Worm (Caenorhabditis elegans) whole organism, early embryonic: ENCODE data around the gene dyf-2.

ENCODE experiments used
- B0310.2 ChIP-seq: sonication (generic microtip); optimal IDR thresholded peaks from 2 replicates; lab custom pipeline; 2016; ENCODE audit warnings: mild to moderate bottlenecking, missing genetic modification characterization, missing compliant biosample characterization
- F13C5.2 ChIP-seq: sonication (generic microtip); optimal IDR thresholded peaks from 2 replicates; lab custom pipeline; 2017; ENCODE audit warnings: mild to moderate bottlenecking, missing genetic modification characterization, inconsistent platforms, missing compliant biosample characterization
- aly-1 ChIP-seq: sonication (generic microtip); optimal IDR thresholded peaks from 2 replicates; lab custom pipeline; 2016; ENCODE audit warnings: missing genetic modification characterization, missing compliant biosample characterization
- ama-1 ChIP-seq: fragments of 150-350 bp; optimal IDR thresholded peaks from 2 replicates; lab custom pipeline; 2014
- ceh-13 ChIP-seq: fragments of 200-800 bp; sonication (Bioruptor generic); optimal IDR thresholded peaks from 2 replicates; lab custom pipeline; 2018; ENCODE audit warnings: mild to moderate bottlenecking, missing genetic modification characterization, missing compliant biosample characterization
- ceh-36 ChIP-seq: sonication (generic microtip); optimal IDR thresholded peaks from 2 replicates; lab custom pipeline; 2016; ENCODE audit warnings: missing genetic modification characterization, inconsistent platforms, missing compliant biosample characterization
- ets-7 ChIP-seq: sonication (generic microtip); optimal IDR thresholded peaks from 2 replicates; lab custom pipeline; 2016; ENCODE audit warnings: missing genotype, missing genetic modification characterization, missing compliant biosample characterization
- flt-1 ChIP-seq: fragments of 200-800 bp; sonication (Bioruptor generic); IDR thresholded peaks from 2 replicates; pipeline ENCODE4 v1.3.6; 2022; ENCODE audit warnings: missing genetic modification characterization, missing compliant biosample characterization
- hmbx-1 ChIP-seq: sonication (generic microtip); optimal IDR thresholded peaks from 2 replicates; lab custom pipeline; 2016; ENCODE audit warnings: mild to moderate bottlenecking, missing genetic modification characterization, missing compliant biosample characterization
- hmg-4 ChIP-seq: fragments of 200-800 bp; sonication (Bioruptor generic); optimal IDR thresholded peaks from 2 replicates; lab custom pipeline; 2018; ENCODE audit warnings: mild to moderate bottlenecking, missing genetic modification characterization, missing compliant biosample characterization
- hnd-1 ChIP-seq: sonication (generic microtip); optimal IDR thresholded peaks from 2 replicates; lab custom pipeline; 2016; ENCODE audit warnings: missing genetic modification characterization, missing compliant biosample characterization
- pes-1 ChIP-seq: fragments of 200-800 bp; sonication (Bioruptor generic); IDR thresholded peaks from 2 replicates; pipeline ENCODE4 v1.3.6; 2022; ENCODE audit warnings: missing genetic modification reagents, missing genetic modification characterization, missing compliant biosample characterization
- scrt-1 ChIP-seq: fragments of 200-800 bp; sonication (Bioruptor generic); IDR thresholded peaks from 2 replicates; pipeline ENCODE4 v1.3.6; 2022; ENCODE audit warnings: missing genetic modification characterization, missing compliant biosample characterization
- sea-1 ChIP-seq: fragments of 200-800 bp; sonication (Bioruptor generic); conservative IDR thresholded peaks from 2 replicates; pipeline ENCODE4 v1.3.6; 2022; ENCODE audit warnings: missing genetic modification characterization, missing compliant biosample characterization
- tbx-11 ChIP-seq: fragments of 200-800 bp; sonication (Bioruptor generic); IDR thresholded peaks from 2 replicates; pipeline ENCODE4 v1.3.6; 2022; ENCODE audit warnings: missing genetic modification characterization, missing compliant biosample characterization
- tbx-37 ChIP-seq: fragments of 200-800 bp; sonication (Bioruptor generic); conservative IDR thresholded peaks from 2 replicates; pipeline ENCODE4 v1.3.6; 2022; ENCODE audit warnings: missing genetic modification reagents, missing genetic modification characterization, missing compliant biosample characterization
- tra-4 ChIP-seq: sonication (generic microtip); optimal IDR thresholded peaks from 2 replicates; lab custom pipeline; 2017; ENCODE audit warnings: missing genetic modification characterization, missing compliant biosample characterization

The dyf-2 gene

ce11 chrIII:13630708-13631107, 55.5 kb downstream of the dyf-2 start, which contains the start of gene arrd-17:
Gene arrd-17, minus strand, starts transcription at chrIII:13630808.
- TF ChIP-seq tbx-11 (GFP tag; lab: Robert Waterston, UW) (no peak), flt-1 (GFP tag; lab: Robert Waterston, UW) (no peak), ets-7 (tag; lab: Kevin White, UChicago) (no peak), B0310.2 (tag; lab: Kevin White, UChicago) (no peak), F13C5.2 (tag; lab: Kevin White, UChicago) (no peak), hmbx-1 (tag; lab: Kevin White, UChicago) (no peak), hnd-1 (tag; lab: Kevin White, UChicago) (no peak), sea-1 (no peak), aly-1 (tag; lab: Kevin White, UChicago) (no peak), pes-1 (GFP tag; lab: Robert Waterston, UW) (no peak), tra-4 (tag; lab: Kevin White, UChicago) (no peak), ama-1 (no peak), ceh-36 (tag; lab: Kevin White, UChicago) (no peak), tbx-37 (GFP tag; lab: Robert Waterston, UW) (no peak), hmg-4 (GFP tag; lab: Kevin White, UChicago) (no peak), ceh-13 (GFP tag; lab: Kevin White, UChicago) (no peak), scrt-1 (no peak)

ce11 chrIII:13626692-13627091, 59.6 kb downstream of the dyf-2 start, which contains the start of gene T12D8.5:
Gene T12D8.5, minus strand, starts transcription at chrIII:13626786.
- TF ChIP-seq ets-7 (tag; lab: Kevin White, UChicago) (no peak), hmg-4 (GFP tag; lab: Kevin White, UChicago) (no peak), hmbx-1 (tag; lab: Kevin White, UChicago) (no peak), F13C5.2 (tag; lab: Kevin White, UChicago) (no peak), tbx-37 (GFP tag; lab: Robert Waterston, UW) (no peak), aly-1 (tag; lab: Kevin White, UChicago) (no peak), hnd-1 (tag; lab: Kevin White, UChicago) (no peak), B0310.2 (tag; lab: Kevin White, UChicago) (no peak), ceh-36 (tag; lab: Kevin White, UChicago) (no peak), ama-1 (no peak), flt-1 (GFP tag; lab: Robert Waterston, UW) (no peak), pes-1 (GFP tag; lab: Robert Waterston, UW) (no peak), tra-4 (tag; lab: Kevin White, UChicago) (no peak), sea-1 (no peak), scrt-1 (no peak), tbx-11 (GFP tag; lab: Robert Waterston, UW) (no peak), ceh-13 (GFP tag; lab: Kevin White, UChicago) (no peak)

- TF ChIP-seq hmbx-1 (tag; lab: Kevin White, UChicago) (no peak), hnd-1 (tag; lab: Kevin White, UChicago) (no peak), ama-1 (no peak), aly-1 (tag; lab: Kevin White, UChicago) (no peak), tra-4 (tag; lab: Kevin White, UChicago) (no peak), scrt-1 (no peak), tbx-11 (GFP tag; lab: Robert Waterston, UW) (no peak), F13C5.2 (tag; lab: Kevin White, UChicago) (no peak), tbx-37 (GFP tag; lab: Robert Waterston, UW) (no peak), sea-1 (no peak), ets-7 (tag; lab: Kevin White, UChicago) (no peak), pes-1 (GFP tag; lab: Robert Waterston, UW) (no peak), flt-1 (GFP tag; lab: Robert Waterston, UW) (no peak), ceh-13 (GFP tag; lab: Kevin White, UChicago) (no peak)
Observed at ce11 chrIII:13625650-13626430, 60.4 kb downstream of the dyf-2 start.
